Fruit fly (Drosophila melanogaster): Measurements from ENCODE around the gene CG14712.

- TF ChIP-seq Myc (optimal IDR thresholded peaks at IDR 0.05) (peak; percentile 91), HLH106 (tag; optimal IDR thresholded peaks at IDR 0.05) (peak; percentile 72), fru (GFP tag; optimal IDR thresholded peaks at IDR 0.05) (peak; percentile 62), psq (GFP tag; optimal IDR thresholded peaks at IDR 0.05) (peak; percentile 7), pan (optimal IDR thresholded peaks at IDR 0.05) (no peak), Hr83 (GFP tag; optimal IDR thresholded peaks at IDR 0.05; ENCODE audit: poor library complexity, severe bottlenecking) (peak; percentile 27), dsf (GFP tag; optimal IDR thresholded peaks at IDR 0.05; ENCODE audit: borderline replicate concordance) (peak; percentile 8)
Observed at dm6 chr3R:11650105-11651039, 21.8 kb downstream of the CG14712 start, which contains the start of the genes Csk and Elp1.
